Worm (Caenorhabditis elegans) whole organism, L3 larva: ENCODE measurements around the gene tomm-7.

Experiments used
- R02D3.7 ChIP-seq: fragments of 150-350 bp; optimal IDR thresholded peaks from 2 replicates; lab custom pipeline; 2014; ENCODE audit warnings: missing biosample characterization, missing genetic modification characterization
- aly-2 ChIP-seq: fragments of 150-350 bp; optimal IDR thresholded peaks from 2 replicates; lab custom pipeline; 2014; ENCODE audit warnings: missing biosample characterization, missing genetic modification characterization
- ceh-16 ChIP-seq: sonication (generic microtip); optimal IDR thresholded peaks from 2 replicates; lab custom pipeline; 2017; ENCODE audit warnings: missing biosample characterization, missing genetic modification characterization
- ceh-28 ChIP-seq: fragments of 150-350 bp; optimal IDR thresholded peaks from 2 replicates; lab custom pipeline; 2014; ENCODE audit warnings: missing biosample characterization, missing genetic modification reagents, missing genetic modification characterization
- ceh-82 ChIP-seq: fragments of 150-350 bp; optimal IDR thresholded peaks from 2 replicates; lab custom pipeline; 2014; ENCODE audit warnings: missing biosample characterization, missing genetic modification characterization
- ceh-9 ChIP-seq: sonication (generic microtip); optimal IDR thresholded peaks from 2 replicates; lab custom pipeline; 2018; ENCODE audit warnings: missing biosample characterization, missing genetic modification characterization
- daf-12 ChIP-seq: fragments of 150-350 bp; optimal IDR thresholded peaks from 2 replicates; lab custom pipeline; 2014; ENCODE audit warnings: missing biosample characterization, missing genetic modification reagents, missing genetic modification characterization
- egl-27 ChIP-seq: sonication (generic microtip); optimal IDR thresholded peaks from 4 replicates; lab custom pipeline; 2017; ENCODE audit warnings: missing biosample characterization, missing genetic modification reagents, missing genetic modification characterization
- egl-5 ChIP-seq: fragments of 150-350 bp; optimal IDR thresholded peaks from 2 replicates; lab custom pipeline; 2017; ENCODE audit warnings: missing biosample characterization, missing genetic modification reagents, missing genetic modification characterization, inconsistent platforms
- elt-1 ChIP-seq: fragments of 150-350 bp; optimal IDR thresholded peaks from 2 replicates; lab custom pipeline; 2014; ENCODE audit warnings: missing biosample characterization, missing genetic modification characterization
- elt-2 ChIP-seq: sonication (generic microtip); optimal IDR thresholded peaks from 2 replicates; lab custom pipeline; 2016; ENCODE audit warnings: missing genetic modification reagents, mild to moderate bottlenecking, missing genetic modification characterization, missing compliant biosample characterization
- elt-3 ChIP-seq, 3 experiments: fragments of 150-350 bp in 1 of 3; sonication (generic microtip) in 2 of 3; optimal IDR thresholded peaks; 2 replicates in 2 of 3; 4 replicates in 1 of 3; lab custom pipeline; 2014 to 2017; ENCODE audit warnings: missing biosample characterization in 3 of 3, missing genetic modification characterization in 3 of 3
- eor-1 ChIP-seq, 2 experiments: fragments of 150-350 bp; optimal IDR thresholded peaks; 2 replicates each; lab custom pipeline; 2014 to 2018; ENCODE audit warnings: missing biosample characterization in 2 of 2, missing genetic modification characterization in 2 of 2
- fkh-10 ChIP-seq: sonication (generic microtip); optimal IDR thresholded peaks from 2 replicates; lab custom pipeline; 2017; ENCODE audit warnings: missing biosample characterization, missing genetic modification reagents, missing genetic modification characterization
- fkh-2 ChIP-seq: fragments of 150-350 bp; optimal IDR thresholded peaks from 2 replicates; lab custom pipeline; 2014; ENCODE audit warnings: missing biosample characterization, missing genetic modification reagents, missing genetic modification characterization
- fos-1 ChIP-seq: fragments of 150-350 bp; optimal IDR thresholded peaks from 2 replicates; lab custom pipeline; 2014; ENCODE audit warnings: missing biosample characterization, missing genetic modification characterization
- hmg-11 ChIP-seq: sonication (generic microtip); optimal IDR thresholded peaks from 2 replicates; lab custom pipeline; 2016; ENCODE audit warnings: missing genetic modification characterization, missing compliant biosample characterization
- jun-1 ChIP-seq: fragments of 150-350 bp; optimal IDR thresholded peaks from 2 replicates; lab custom pipeline; 2014; ENCODE audit warnings: missing biosample characterization, missing genetic modification reagents, missing genetic modification characterization
- lin-15B ChIP-seq: fragments of 150-350 bp; optimal IDR thresholded peaks from 2 replicates; lab custom pipeline; 2014; ENCODE audit warnings: missing biosample characterization, missing genetic modification characterization
- lin-39 ChIP-seq: fragments of 150-350 bp; optimal IDR thresholded peaks from 2 replicates; lab custom pipeline; 2018; ENCODE audit warnings: missing biosample characterization, missing genetic modification reagents, missing genetic modification characterization
- lsy-12 ChIP-seq: sonication (generic microtip); optimal IDR thresholded peaks from 2 replicates; lab custom pipeline; 2016; ENCODE audit warnings: mild to moderate bottlenecking, missing genetic modification characterization, missing compliant biosample characterization
- mdl-1 ChIP-seq: fragments of 150-350 bp; optimal IDR thresholded peaks from 2 replicates; lab custom pipeline; 2014; ENCODE audit warnings: missing biosample characterization, missing genetic modification characterization
- mml-1 ChIP-seq: fragments of 150-350 bp; sonication (generic microtip); optimal IDR thresholded peaks from 3 replicates; lab custom pipeline; 2014; ENCODE audit warnings: missing biosample characterization, missing genetic modification characterization
- nfya-1 ChIP-seq: sonication (generic microtip); optimal IDR thresholded peaks from 2 replicates; lab custom pipeline; 2017; ENCODE audit warnings: missing genetic modification characterization, mild to moderate bottlenecking, missing compliant biosample characterization, antibody characterized with exemption, moderate library complexity; ENCODE audit not compliant: insufficient read depth
- nhr-11 ChIP-seq: fragments of 150-350 bp; optimal IDR thresholded peaks from 2 replicates; lab custom pipeline; 2014; ENCODE audit warnings: missing biosample characterization, missing genetic modification characterization
- nhr-23 ChIP-seq: fragments of 150-350 bp; optimal IDR thresholded peaks from 2 replicates; lab custom pipeline; 2014; ENCODE audit warnings: missing biosample characterization, missing genetic modification reagents, missing genetic modification characterization
- nhr-237 ChIP-seq: fragments of 150-350 bp; optimal IDR thresholded peaks from 2 replicates; lab custom pipeline; 2014; ENCODE audit warnings: missing biosample characterization, missing genetic modification characterization
- nhr-25 ChIP-seq: sonication (generic microtip); optimal IDR thresholded peaks from 2 replicates; lab custom pipeline; 2017; ENCODE audit warnings: missing biosample characterization, missing genetic modification characterization
- nhr-28 ChIP-seq: fragments of 150-350 bp; optimal IDR thresholded peaks from 2 replicates; lab custom pipeline; 2014; ENCODE audit warnings: missing biosample characterization, missing genetic modification characterization
- nhr-43 ChIP-seq: sonication (generic microtip); optimal IDR thresholded peaks from 2 replicates; lab custom pipeline; 2016; ENCODE audit warnings: mild to moderate bottlenecking, missing genetic modification characterization, missing compliant biosample characterization; ENCODE audit not compliant: poor library complexity, severe bottlenecking
- nhr-67 ChIP-seq: fragments of 150-350 bp; optimal IDR thresholded peaks from 2 replicates; lab custom pipeline; 2014; ENCODE audit warnings: missing biosample characterization, missing genetic modification characterization
- nhr-76 ChIP-seq: fragments of 150-350 bp; sonication (generic microtip); optimal IDR thresholded peaks from 5 replicates; lab custom pipeline; 2014; ENCODE audit warnings: missing biosample characterization, missing genetic modification characterization
- nhr-77 ChIP-seq: fragments of 150-350 bp; optimal IDR thresholded peaks from 2 replicates; lab custom pipeline; 2014; ENCODE audit warnings: missing biosample characterization, missing genetic modification characterization
- pha-4 ChIP-seq: fragments of 150-350 bp; optimal IDR thresholded peaks from 2 replicates; lab custom pipeline; 2014; ENCODE audit warnings: missing biosample characterization, missing genetic modification reagents, missing genetic modification characterization
- pqm-1 ChIP-seq: fragments of 150-350 bp; optimal IDR thresholded peaks from 2 replicates; lab custom pipeline; 2017; ENCODE audit warnings: missing biosample characterization, missing genetic modification characterization, inconsistent platforms
- sea-2 ChIP-seq: fragments of 150-350 bp; sonication (generic microtip); optimal IDR thresholded peaks from 4 replicates; lab custom pipeline; 2014; ENCODE audit warnings: missing biosample characterization, missing genetic modification reagents, missing genetic modification characterization
- skn-1 ChIP-seq: fragments of 150-350 bp; optimal IDR thresholded peaks from 2 replicates; lab custom pipeline; 2014; ENCODE audit warnings: missing biosample characterization, missing genetic modification characterization
- snpc-4 ChIP-seq: fragments of 150-350 bp; optimal IDR thresholded peaks from 2 replicates; lab custom pipeline; 2014; ENCODE audit warnings: missing biosample characterization, missing genetic modification characterization
- tbx-2 ChIP-seq: sonication (generic microtip); optimal IDR thresholded peaks from 2 replicates; lab custom pipeline; 2016; ENCODE audit warnings: mild to moderate bottlenecking, missing genetic modification characterization, missing compliant biosample characterization
- unc-39 ChIP-seq: sonication (generic microtip); optimal IDR thresholded peaks from 4 replicates; lab custom pipeline; 2017; ENCODE audit warnings: missing biosample characterization, missing genetic modification characterization
- unc-62 ChIP-seq: fragments of 150-350 bp; sonication (generic microtip); optimal IDR thresholded peaks from 4 replicates; lab custom pipeline; 2014; ENCODE audit warnings: missing biosample characterization, missing genetic modification reagents, missing genetic modification characterization
- zag-1 ChIP-seq: fragments of 150-350 bp; optimal IDR thresholded peaks from 2 replicates; lab custom pipeline; 2014; ENCODE audit warnings: missing biosample characterization, missing genetic modification characterization
- ztf-11 ChIP-seq: fragments of 150-350 bp; optimal IDR thresholded peaks from 2 replicates; lab custom pipeline; 2014; ENCODE audit warnings: missing biosample characterization, missing genetic modification characterization
- ztf-4 ChIP-seq: fragments of 150-350 bp; optimal IDR thresholded peaks from 2 replicates; lab custom pipeline; 2014; ENCODE audit warnings: missing biosample characterization, missing genetic modification characterization

tomm-7 gene

ce11 chrIII:7882900-7883299 lies 23.5 kb downstream of the tomm-7 start, which contains the start of gene ZK688.9:
ZK688.9 (minus strand) TSS chrIII:7883000.
- TF ChIP-seq egl-5 (tag; lab: Kevin White, UChicago) (no peak), mml-1 (tag; lab: Kevin White, UChicago) (no peak), ceh-16 (tag; lab: Kevin White, UChicago) (no peak), ztf-11 (no peak), tbx-2 (tag; lab: Kevin White, UChicago) (no peak), nhr-11 (tag; lab: Kevin White, UChicago) (no peak), aly-2 (tag; lab: Kevin White, UChicago) (no peak), R02D3.7 (no peak), lsy-12 (tag; lab: Kevin White, UChicago) (no peak), unc-62 (no peak), ceh-28 (tag; lab: Kevin White, UChicago) (no peak), pha-4 (no peak), fos-1 (no peak), nhr-43 (no peak), zag-1 (tag; lab: Kevin White, UChicago) (no peak), eor-1 (tag; optimal IDR thresholded peaks at IDR 0.05; lab: Kevin White, UChicago) (no peak)

ce11 chrIII:7884863-7885262 lies 25.4 kb downstream of the tomm-7 start, which contains the start of gene ZK688.11:
ZK688.11 (minus strand) TSS chrIII:7884963.
- TF ChIP-seq ztf-4 (tag; lab: Kevin White, UChicago) (no peak), hmg-11 (tag; lab: Kevin White, UChicago) (no peak), ceh-28 (tag; lab: Kevin White, UChicago) (peak; percentile 3), ceh-16 (tag; lab: Kevin White, UChicago) (no peak), tbx-2 (tag; lab: Kevin White, UChicago) (no peak)

- TF ChIP-seq nhr-23 (tag; lab: Kevin White, UChicago) = no peak
- TF ChIP-seq nhr-67 = no peak
- TF ChIP-seq nhr-76 = no peak
- TF ChIP-seq nhr-43 = no peak
- TF ChIP-seq nhr-11 (tag; lab: Kevin White, UChicago) = no peak
- TF ChIP-seq sea-2 (GFP tag; lab: Kevin White, UChicago) = no peak
- TF ChIP-seq daf-12 (tag; lab: Kevin White, UChicago) = no peak
- TF ChIP-seq unc-39 (tag; lab: Kevin White, UChicago) = no peak
- no peak for TF ChIP-seq nhr-25 (tag; lab: Kevin White, UChicago)
Measured at ce11 chrIII:7889036-7889435, 29.6 kb downstream of the tomm-7 start.

ce11 chrIII:7891573-7892306 lies 32.3 kb downstream of the tomm-7 start, which contains the start of the genes ZK688.5 and fahd-1:
ZK688.5 (minus strand) TSS chrIII:7891623.
fahd-1 (plus strand) TSS chrIII:7892256.
- no peak for TF ChIP-seq skn-1 (tag; lab: Kevin White, UChicago)
- TF ChIP-seq nhr-76 = peak; percentile 38
- no peak for TF ChIP-seq nhr-237 (tag; lab: Kevin White, UChicago)
- peak; percentile 69 for TF ChIP-seq lin-15B (tag; lab: Kevin White, UChicago)
- no peak for TF ChIP-seq fos-1
- TF ChIP-seq fkh-10 (GFP tag; lab: Kevin White, UChicago) = no peak
- TF ChIP-seq mdl-1 (tag; lab: Kevin White, UChicago) = peak; percentile 51
- TF ChIP-seq fkh-2 (tag; lab: Kevin White, UChicago) = no peak
- TF ChIP-seq pha-4 = peak; percentile 80
- no peak for TF ChIP-seq sea-2 (GFP tag; lab: Kevin White, UChicago)
- TF ChIP-seq nhr-23 (tag; lab: Kevin White, UChicago) = peak; percentile 66
- peak; percentile 68 for TF ChIP-seq lsy-12 (tag; lab: Kevin White, UChicago)
- no peak for TF ChIP-seq nhr-11 (tag; lab: Kevin White, UChicago)
- peak; percentile 34 for TF ChIP-seq R02D3.7
- no peak for TF ChIP-seq zag-1 (tag; lab: Kevin White, UChicago)
- peak; percentile 88 for TF ChIP-seq nfya-1 (tag; lab: Kevin White, UChicago)
- TF ChIP-seq jun-1 = peak; percentile 50
- peak; percentile 86 for TF ChIP-seq lin-39 (tag; lab: Kevin White, UChicago)
- TF ChIP-seq nhr-67 = no peak
- TF ChIP-seq egl-5 (tag; lab: Kevin White, UChicago) = peak; percentile 44
- TF ChIP-seq pqm-1 (tag; lab: Kevin White, UChicago) = peak; percentile 12
- TF ChIP-seq nhr-77 (tag; lab: Kevin White, UChicago) = no peak
- TF ChIP-seq elt-1 (tag; lab: Kevin White, UChicago) = no peak
- peak; percentile 47 for TF ChIP-seq snpc-4
- no peak for TF ChIP-seq ceh-9 (tag; lab: Kevin White, UChicago)
- peak; percentile 19 for TF ChIP-seq egl-27
- TF ChIP-seq elt-3 (tag; optimal IDR thresholded peaks at IDR 0.05; lab: Kevin White, UChicago) = no peak
- peak; percentile 25 for TF ChIP-seq ceh-82 (tag; lab: Kevin White, UChicago)
- peak; percentile 59 for TF ChIP-seq elt-2 (tag; lab: Kevin White, UChicago)
- no peak for TF ChIP-seq mml-1 (tag; lab: Kevin White, UChicago)
- TF ChIP-seq unc-39 (tag; lab: Kevin White, UChicago) = no peak
- no peak for TF ChIP-seq nhr-28 (tag; lab: Kevin White, UChicago)
- TF ChIP-seq hmg-11 (tag; lab: Kevin White, UChicago) = peak; percentile 77
- peak; percentile 91 for TF ChIP-seq nhr-25 (tag; lab: Kevin White, UChicago)
- TF ChIP-seq aly-2 (tag; lab: Kevin White, UChicago) = no peak
